Worm (Caenorhabditis elegans) whole organism, young adult: ENCODE measurements around the gene Y81G3A.4.

Experiments used
- B0035.1 ChIP-seq: sonication (generic microtip); optimal IDR thresholded peaks from 2 replicates; lab custom pipeline; 2016; ENCODE audit warnings: missing genetic modification characterization, mild to moderate bottlenecking, missing compliant biosample characterization, missing genotype, missing genetic modification reagents
- D2030.7 ChIP-seq: fragments of 200-800 bp; sonication (Bioruptor generic); IDR thresholded peaks from 2 replicates; pipeline ENCODE4 v1.3.6; 2022; ENCODE audit warnings: missing genetic modification reagents, missing genetic modification characterization, missing compliant biosample characterization
- F37B4.10 ChIP-seq: fragments of 200-800 bp; sonication (Bioruptor generic); IDR thresholded peaks from 2 replicates; pipeline ENCODE4 v1.3.6; 2022; ENCODE audit warnings: missing genetic modification characterization, missing compliant biosample characterization
- F55B11.4 ChIP-seq: sonication (generic microtip); optimal IDR thresholded peaks from 2 replicates; lab custom pipeline; 2016; ENCODE audit warnings: missing compliant biosample characterization, missing genetic modification characterization, borderline replicate concordance; ENCODE audit not compliant: insufficient read depth
- K12H6.12 ChIP-seq: fragments of 200-800 bp; sonication (Bioruptor generic); optimal IDR thresholded peaks from 2 replicates; lab custom pipeline; 2018; ENCODE audit warnings: mild to moderate bottlenecking, missing genetic modification characterization, missing compliant biosample characterization
- T07F8.4 ChIP-seq: sonication (generic microtip); optimal IDR thresholded peaks from 2 replicates; lab custom pipeline; 2016; ENCODE audit warnings: mild to moderate bottlenecking, missing genetic modification characterization, moderate library complexity, missing compliant biosample characterization
- T26A5.8 ChIP-seq: sonication (generic microtip); optimal IDR thresholded peaks from 2 replicates; lab custom pipeline; 2016; ENCODE audit warnings: missing genetic modification characterization, missing compliant biosample characterization
- Y56A3A.18 ChIP-seq: fragments of 200-800 bp; sonication (Bioruptor generic); IDR thresholded peaks from 2 replicates; pipeline ENCODE4 v1.3.6; 2022; ENCODE audit warnings: missing genetic modification reagents, missing genetic modification characterization, missing compliant biosample characterization
- aptf-3 ChIP-seq: fragments of 200-800 bp; sonication (Bioruptor generic); IDR thresholded peaks from 2 replicates; pipeline ENCODE4 v1.3.6; 2022; ENCODE audit warnings: missing genetic modification characterization, missing compliant biosample characterization
- athp-1 ChIP-seq: sonication (generic microtip); optimal IDR thresholded peaks from 2 replicates; lab custom pipeline; 2017; ENCODE audit warnings: mild to moderate bottlenecking, missing genetic modification characterization, missing compliant biosample characterization
- cebp-1 ChIP-seq, 2 experiments: fragments of 200-800 bp in 1 of 2; sonication (Bioruptor generic) in 1 of 2; sonication (generic microtip) in 1 of 2; IDR thresholded peaks in 1 of 2; optimal IDR thresholded peaks in 1 of 2; 2 replicates each; pipeline versions ENCODE4 v1.3.6 to Lab custom; 2017 to 2022; ENCODE audit warnings: missing compliant biosample characterization in 2 of 2, missing genetic modification characterization in 2 of 2, mild to moderate bottlenecking in 1 of 2, missing genetic modification reagents in 1 of 2, moderate library complexity in 1 of 2
- cebp-2 ChIP-seq: fragments of 200-800 bp; sonication (Bioruptor generic); IDR thresholded peaks from 2 replicates; pipeline ENCODE4 v1.3.6; 2022; ENCODE audit warnings: missing genetic modification characterization, missing compliant biosample characterization
- ceh-27 ChIP-seq: fragments of 200-800 bp; sonication (Bioruptor generic); optimal IDR thresholded peaks from 2 replicates; lab custom pipeline; 2018; ENCODE audit warnings: mild to moderate bottlenecking, missing genetic modification characterization, moderate library complexity, missing compliant biosample characterization
- ceh-79 ChIP-seq: sonication (generic microtip); optimal IDR thresholded peaks from 2 replicates; lab custom pipeline; 2017; ENCODE audit warnings: mild to moderate bottlenecking, missing genetic modification characterization, missing compliant biosample characterization
- ceh-91 ChIP-seq: fragments of 200-800 bp; sonication (Bioruptor generic); IDR thresholded peaks from 2 replicates; pipeline ENCODE4 v1.3.6; 2022; ENCODE audit warnings: missing genetic modification reagents, missing genetic modification characterization, missing compliant biosample characterization
- chd-7 ChIP-seq: sonication (generic microtip); optimal IDR thresholded peaks from 2 replicates; lab custom pipeline; 2016; ENCODE audit warnings: mild to moderate bottlenecking, missing genetic modification characterization, moderate library complexity, missing compliant biosample characterization
- dox-1 ChIP-seq: fragments of 200-800 bp; sonication (Bioruptor generic); IDR thresholded peaks from 2 replicates; pipeline ENCODE4 v1.3.6; 2022; ENCODE audit warnings: missing genetic modification reagents, missing genetic modification characterization, missing compliant biosample characterization
- dpff-1 ChIP-seq: sonication (generic microtip); optimal IDR thresholded peaks from 2 replicates; lab custom pipeline; 2017; ENCODE audit warnings: mild to moderate bottlenecking, missing genetic modification characterization, missing compliant biosample characterization
- egl-18 ChIP-seq: fragments of 200-800 bp; sonication (Bioruptor generic); IDR thresholded peaks from 2 replicates; pipeline ENCODE4 v1.3.6; 2022; ENCODE audit warnings: missing genetic modification reagents, missing genetic modification characterization, missing compliant biosample characterization
- egrh-3 ChIP-seq: fragments of 200-800 bp; sonication (Bioruptor generic); IDR thresholded peaks from 2 replicates; pipeline ENCODE4 v1.3.6; 2022; ENCODE audit warnings: missing genetic modification reagents, missing genetic modification characterization, missing compliant biosample characterization
- hsf-1 ChIP-seq: fragments of 200-800 bp; sonication (Bioruptor generic); IDR thresholded peaks from 2 replicates; pipeline ENCODE4 v1.3.6; 2022; ENCODE audit warnings: missing genetic modification reagents, missing genetic modification characterization, missing compliant biosample characterization
- let-607 ChIP-seq, 2 experiments: fragments of 200-800 bp in 1 of 2; sonication (Bioruptor generic) in 1 of 2; sonication (generic microtip) in 1 of 2; optimal IDR thresholded peaks; 2 replicates each; lab custom pipeline; 2016 to 2018; ENCODE audit warnings: mild to moderate bottlenecking in 2 of 2, missing compliant biosample characterization in 2 of 2, missing genetic modification characterization in 2 of 2, moderate library complexity in 2 of 2, missing genotype in 1 of 2
- lin-35 ChIP-seq, 3 experiments: fragments of 150-350 bp in 2 of 3; sonication (generic microtip) in 1 of 3; optimal IDR thresholded peaks; 2 replicates each; lab custom pipeline; 2014 to 2018; ENCODE audit warnings: missing biosample characterization in 3 of 3, missing genetic modification characterization in 3 of 3, missing genetic modification reagents in 3 of 3
- lin-54 ChIP-seq: fragments of 200-800 bp; sonication (Bioruptor generic); optimal IDR thresholded peaks from 2 replicates; lab custom pipeline; 2018; ENCODE audit warnings: mild to moderate bottlenecking, missing genetic modification characterization, missing compliant biosample characterization
- lir-1 ChIP-seq: fragments of 200-800 bp; sonication (Bioruptor generic); conservative IDR thresholded peaks from 2 replicates; pipeline ENCODE4 v1.3.6; 2022; ENCODE audit warnings: missing genetic modification reagents, missing genetic modification characterization, missing compliant biosample characterization
- lsl-1 ChIP-seq: fragments of 200-800 bp; sonication (Bioruptor generic); optimal IDR thresholded peaks from 2 replicates; lab custom pipeline; 2018; ENCODE audit warnings: mild to moderate bottlenecking, missing genetic modification characterization, moderate library complexity, missing compliant biosample characterization
- madf-10 ChIP-seq: sonication (generic microtip); optimal IDR thresholded peaks from 2 replicates; lab custom pipeline; 2016; ENCODE audit warnings: mild to moderate bottlenecking, missing genetic modification characterization, missing compliant biosample characterization
- madf-3 ChIP-seq: fragments of 200-800 bp; sonication (Bioruptor generic); IDR thresholded peaks from 2 replicates; pipeline ENCODE4 v1.3.6; 2022; ENCODE audit warnings: missing genetic modification reagents, missing genetic modification characterization, missing compliant biosample characterization
- madf-6 ChIP-seq: fragments of 200-800 bp; sonication (Bioruptor generic); IDR thresholded peaks from 2 replicates; pipeline ENCODE4 v1.3.6; 2022; ENCODE audit warnings: missing genetic modification reagents, missing genetic modification characterization, missing compliant biosample characterization
- madf-8 ChIP-seq: fragments of 200-800 bp; sonication (Bioruptor generic); conservative IDR thresholded peaks from 2 replicates; pipeline ENCODE4 v1.3.6; 2022; ENCODE audit warnings: missing genetic modification reagents, missing genetic modification characterization, missing compliant biosample characterization
- mcd-1 ChIP-seq: fragments of 200-800 bp; sonication (Bioruptor generic); IDR thresholded peaks from 2 replicates; pipeline ENCODE4 v1.3.6; 2022; ENCODE audit warnings: missing genetic modification reagents, missing genetic modification characterization, missing compliant biosample characterization
- nhr-120 ChIP-seq: fragments of 200-800 bp; sonication (Bioruptor generic); IDR thresholded peaks from 2 replicates; pipeline ENCODE4 v1.3.6; 2022; ENCODE audit warnings: missing genetic modification characterization, missing compliant biosample characterization
- nhr-27 ChIP-seq: fragments of 200-800 bp; sonication (Bioruptor generic); optimal IDR thresholded peaks from 2 replicates; lab custom pipeline; 2018; ENCODE audit warnings: mild to moderate bottlenecking, missing genetic modification characterization, moderate library complexity, missing compliant biosample characterization
- nhr-90 ChIP-seq: sonication (generic microtip); optimal IDR thresholded peaks from 2 replicates; lab custom pipeline; 2016; ENCODE audit warnings: missing genotype, mild to moderate bottlenecking, missing genetic modification characterization, missing compliant biosample characterization
- rec-8 ChIP-seq, 2 experiments: sonication (generic microtip); optimal IDR thresholded peaks; 2 replicates each; lab custom pipeline; 2016; ENCODE audit warnings: mild to moderate bottlenecking in 2 of 2, missing genetic modification characterization in 2 of 2, missing genetic modification reagents in 2 of 2, missing genotype in 2 of 2, missing biosample characterization in 1 of 2, missing compliant biosample characterization in 1 of 2, moderate library complexity in 1 of 2
- sea-2 ChIP-seq: fragments of 200-800 bp; sonication (Bioruptor generic); IDR thresholded peaks from 2 replicates; pipeline ENCODE4 v1.3.6; 2022; ENCODE audit warnings: missing genetic modification characterization, missing compliant biosample characterization
- snpc-1.1 ChIP-seq: sonication (generic microtip); optimal IDR thresholded peaks from 2 replicates; lab custom pipeline; 2017; ENCODE audit warnings: missing genetic modification characterization, mild to moderate bottlenecking, missing compliant biosample characterization, antibody characterized with exemption, moderate library complexity, missing genotype, missing genetic modification reagents; ENCODE audit not compliant: insufficient read depth
- snpc-4 ChIP-seq, 5 experiments: fragments of 150-350 bp in 1 of 5; sonication (generic microtip) in 4 of 5; optimal IDR thresholded peaks; 2 replicates each; lab custom pipeline; 2014 to 2018; ENCODE audit warnings: missing genetic modification characterization in 5 of 5, missing biosample characterization in 3 of 5, antibody characterized with exemption in 2 of 5, mild to moderate bottlenecking in 2 of 5, missing compliant biosample characterization in 2 of 5, missing genotype in 2 of 5, moderate library complexity in 2 of 5, missing genetic modification reagents in 1 of 5
- somi-1 ChIP-seq: fragments of 200-800 bp; sonication (Bioruptor generic); optimal IDR thresholded peaks from 2 replicates; lab custom pipeline; 2018; ENCODE audit warnings: mild to moderate bottlenecking, missing genetic modification characterization, missing compliant biosample characterization
- tlf-1 ChIP-seq: fragments of 200-800 bp; sonication (Bioruptor generic); optimal IDR thresholded peaks from 2 replicates; lab custom pipeline; 2018; ENCODE audit warnings: mild to moderate bottlenecking, missing genetic modification characterization, missing compliant biosample characterization
- unc-130 ChIP-seq: sonication (generic microtip); optimal IDR thresholded peaks from 2 replicates; lab custom pipeline; 2016; ENCODE audit warnings: missing genetic modification reagents, missing genetic modification characterization, missing compliant biosample characterization
- xnd-1 ChIP-seq: sonication (generic microtip); optimal IDR thresholded peaks from 2 replicates; lab custom pipeline; 2016; ENCODE audit warnings: missing genotype, missing genetic modification reagents, missing genetic modification characterization, missing compliant biosample characterization
- zfh-2 ChIP-seq: fragments of 200-800 bp; sonication (Bioruptor generic); conservative IDR thresholded peaks from 2 replicates; pipeline ENCODE4 v1.3.6; 2022; ENCODE audit warnings: missing genetic modification reagents, missing genetic modification characterization, missing compliant biosample characterization
- zim-3 ChIP-seq: sonication (generic microtip); optimal IDR thresholded peaks from 2 replicates; lab custom pipeline; 2017; ENCODE audit warnings: mild to moderate bottlenecking, missing genetic modification characterization, moderate library complexity, missing compliant biosample characterization
- ztf-18 ChIP-seq: sonication (generic microtip); optimal IDR thresholded peaks from 2 replicates; lab custom pipeline; 2016; ENCODE audit warnings: missing genotype, mild to moderate bottlenecking, missing genetic modification characterization, missing compliant biosample characterization
- ztf-25 ChIP-seq: fragments of 200-800 bp; sonication (Bioruptor generic); IDR thresholded peaks from 2 replicates; pipeline ENCODE4 v1.3.6; 2022; ENCODE audit warnings: missing genetic modification reagents, missing genetic modification characterization, missing compliant biosample characterization
- ztf-28 ChIP-seq: fragments of 200-800 bp; sonication (Bioruptor generic); IDR thresholded peaks from 2 replicates; pipeline ENCODE4 v1.3.6; 2022; ENCODE audit warnings: missing genetic modification reagents, missing genetic modification characterization, missing compliant biosample characterization

Gene Y81G3A.4

ce11 chrII:13117135-13117534 is 25.9 kb downstream of the Y81G3A.4 start, which contains the start of gene gfm-1:
Gene gfm-1, plus strand, starts transcription at chrII:13117483.
- TF ChIP-seq D2030.7 (GFP tag; lab: Robert Waterston, UW) (peak; percentile 44; the same call in 1 of the 2 replicates), cebp-1 (GFP tag; IDR thresholded peaks at IDR 0.05; lab: Robert Waterston, UW) (no peak), cebp-1 (tag; optimal IDR thresholded peaks at IDR 0.05; lab: Kevin White, UChicago) (peak; percentile 27), madf-6 (GFP tag; lab: Robert Waterston, UW) (peak; percentile 53), lsl-1 (GFP tag; lab: Kevin White, UChicago) (peak; percentile 48), rec-8 (tag; optimal IDR thresholded peaks at IDR 0.05; lab: Kevin White, UChicago) (peak; percentile 2 to 89), somi-1 (GFP tag; lab: Kevin White, UChicago) (no peak), unc-130 (GFP tag; lab: Kevin White, UChicago) (peak; percentile 90), egl-18 (GFP tag; lab: Robert Waterston, UW) (no peak), ceh-91 (GFP tag; lab: Robert Waterston, UW) (no peak), mcd-1 (peak; percentile 68; the same call in 1 of the 2 replicates), madf-8 (GFP tag; lab: Robert Waterston, UW) (0 out of 2 replicates have a peak, but pooled peaks have one; percentile 30), nhr-90 (tag; lab: Kevin White, UChicago) (no peak), snpc-1.1 (peak; percentile 51), ztf-18 (tag; lab: Kevin White, UChicago) (peak; percentile 36), madf-3 (GFP tag; lab: Robert Waterston, UW) (no peak), K12H6.12 (tag; lab: Kevin White, UChicago) (peak; percentile 44), nhr-27 (tag; lab: Kevin White, UChicago) (no peak), lir-1 (GFP tag; lab: Robert Waterston, UW) (0 out of 2 replicates have a peak, but pooled peaks have one; percentile 6), dox-1 (GFP tag; lab: Robert Waterston, UW) (peak; percentile 61), F37B4.10 (GFP tag; lab: Robert Waterston, UW) (no peak), zfh-2 (GFP tag; lab: Robert Waterston, UW) (no peak), T07F8.4 (tag; lab: Kevin White, UChicago) (no peak), lin-54 (peak; percentile 60), sea-2 (GFP tag; lab: Robert Waterston, UW) (no peak), zim-3 (tag; lab: Kevin White, UChicago) (no peak), tlf-1 (GFP tag; lab: Kevin White, UChicago) (no peak), snpc-4 (GFP tag; optimal IDR thresholded peaks at IDR 0.05; lab: Kevin White, UChicago) (no peak), snpc-4 (tag; optimal IDR thresholded peaks at IDR 0.05; lab: Kevin White, UChicago) (peak in 2 of 4 experiments; percentile 33 to 56), dpff-1 (tag; lab: Kevin White, UChicago) (no peak), nhr-120 (GFP tag; lab: Robert Waterston, UW) (no peak), T26A5.8 (no peak), aptf-3 (GFP tag; lab: Robert Waterston, UW) (no peak), ztf-28 (GFP tag; lab: Robert Waterston, UW) (no peak), hsf-1 (GFP tag; lab: Robert Waterston, UW) (no peak), cebp-2 (GFP tag; lab: Robert Waterston, UW) (no peak), Y56A3A.18 (no peak), athp-1 (tag; lab: Kevin White, UChicago) (peak; percentile 52), ceh-79 (tag; lab: Kevin White, UChicago) (peak; percentile 54), chd-7 (tag; lab: Kevin White, UChicago) (no peak), B0035.1 (tag; lab: Kevin White, UChicago) (peak; percentile 6), madf-10 (tag; lab: Kevin White, UChicago) (peak; percentile 6), ztf-25 (GFP tag; lab: Robert Waterston, UW) (no peak), let-607 (tag; optimal IDR thresholded peaks at IDR 0.05; lab: Kevin White, UChicago) (peak in 1 of 2 experiments; percentile 61), F55B11.4 (no peak), lin-35 (GFP tag; optimal IDR thresholded peaks at IDR 0.05; lab: Kevin White, UChicago) (peak in 1 of 3 experiments; percentile 41), ceh-27 (GFP tag; lab: Kevin White, UChicago) (peak; percentile 51), egrh-3 (GFP tag; lab: Robert Waterston, UW) (no peak), xnd-1 (tag; lab: Kevin White, UChicago) (no peak)
